Fruit fly (Drosophila melanogaster): ENCODE measurements around the gene LeuRS.

DNA sequence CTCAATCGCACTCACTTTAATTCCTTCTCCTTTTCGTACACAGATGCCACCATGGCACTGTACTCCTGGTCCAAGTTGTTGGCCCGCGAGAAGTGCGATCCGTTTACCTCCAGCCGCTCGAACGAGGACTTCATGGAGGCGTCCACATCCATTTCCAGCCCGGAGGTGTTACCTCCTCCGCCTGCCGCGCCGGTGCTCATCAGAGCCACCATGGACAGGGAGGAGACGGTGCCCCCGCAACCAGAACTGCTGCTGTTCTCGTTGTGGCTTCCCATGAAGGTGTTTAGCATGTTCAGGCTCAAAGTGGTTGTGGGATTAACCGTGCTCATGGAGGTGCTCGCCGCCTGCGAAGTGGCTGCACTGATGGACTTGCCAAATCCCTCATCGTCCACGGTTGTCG, 19.0 kb downstream of the LeuRS start:
- no peak for TF ChIP-seq CG8944 (GFP tag; optimal IDR thresholded peaks at IDR 0.05)
- TF ChIP-seq Scr (GFP tag; IDR thresholded peaks at IDR 0.05; ENCODE audit: partially characterized antibody): no peak
- TF ChIP-seq gcm2 (GFP tag; optimal IDR thresholded peaks at IDR 0.05): no peak
- no peak for TF ChIP-seq ham (GFP tag; IDR thresholded peaks at IDR 0.05)
- TF ChIP-seq Eip74EF (GFP tag; optimal IDR thresholded peaks at IDR 0.05): no peak
- TF ChIP-seq CG4424 (GFP tag; optimal IDR thresholded peaks at IDR 0.05): no peak
- no peak for TF ChIP-seq CG2889 (GFP tag; IDR thresholded peaks at IDR 0.05)
- no peak for TF ChIP-seq CG18476 (GFP tag; optimal IDR thresholded peaks at IDR 0.05)
- no peak for TF ChIP-seq CG11696 (GFP tag; IDR thresholded peaks at IDR 0.05)
- TF ChIP-seq br (optimal IDR thresholded peaks at IDR 0.05): no peak
- no peak for TF ChIP-seq Hmr (GFP tag; optimal IDR thresholded peaks at IDR 0.05)
- TF ChIP-seq wek (GFP tag; optimal IDR thresholded peaks at IDR 0.05): no peak
